Fruit fly (Drosophila melanogaster) Kc167 (cell line): ENCODE results near the gene Mct1.

ENCODE experiments used
- Myc ChIP-seq: fragments of >200 bp; optimal IDR thresholded peaks from 2 replicates; lab custom pipeline; 2017; ENCODE audit warnings: missing external identifiers
- Sin3A ChIP-seq: fragments of >200 bp; optimal IDR thresholded peaks from 2 replicates; lab custom pipeline; 2018; ENCODE audit warnings: missing external identifiers
- h ChIP-seq: fragments of >200 bp; optimal IDR thresholded peaks from 3 replicates; lab custom pipeline; 2018; ENCODE audit warnings: missing external identifiers
- insv ChIP-seq: fragments of >200 bp; optimal IDR thresholded peaks from 3 replicates; lab custom pipeline; 2018; ENCODE audit warnings: missing external identifiers
- psq ChIP-seq: fragments of >200 bp; optimal IDR thresholded peaks from 2 replicates; lab custom pipeline; 2017; ENCODE audit warnings: missing external identifiers
- ttk ChIP-seq: sonication (Bioruptor generic); optimal IDR thresholded peaks from 2 replicates; lab custom pipeline; 2017; ENCODE audit warnings: missing external identifiers

Gene Mct1

dm6 chrX:2188888-2189287 is at the start of gene Mct1:
TSS of gene Mct1 (plus strand) at chrX:2189188.
- no peak for TF ChIP-seq ttk (lab: Kevin White, UChicago)
- no peak for TF ChIP-seq Myc (lab: Kevin White, UChicago)
- TF ChIP-seq Sin3A (lab: Kevin White, UChicago), result no peak
- TF ChIP-seq h, result no peak
- TF ChIP-seq psq (lab: Kevin White, UChicago), result no peak
- TF ChIP-seq insv, result no peak

DNA sequence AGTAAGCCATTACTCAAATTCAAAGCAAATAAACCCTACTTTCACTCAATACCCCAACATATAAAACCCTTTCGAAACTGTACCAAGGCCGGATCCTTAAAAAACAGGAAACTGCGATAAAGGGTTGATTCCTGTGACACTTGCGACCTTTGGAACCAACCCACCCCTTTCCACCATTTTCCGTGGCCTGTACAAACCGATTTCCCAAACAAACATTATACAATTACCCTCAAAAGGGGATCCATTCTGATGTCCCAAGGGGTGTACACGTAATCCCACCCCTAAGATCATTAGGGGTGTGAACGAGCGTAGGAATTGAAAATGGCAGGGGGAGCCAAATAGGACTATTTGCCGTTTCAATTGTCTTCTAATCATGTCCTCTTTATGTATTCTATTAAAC is 49.4 kb upstream of the Mct1 start:
- TF ChIP-seq Sin3A (lab: Kevin White, UChicago), result no peak
- no peak for TF ChIP-seq ttk (lab: Kevin White, UChicago)
- no peak for TF ChIP-seq Myc (lab: Kevin White, UChicago)
- TF ChIP-seq insv, result no peak
- TF ChIP-seq psq (lab: Kevin White, UChicago), result no peak
- TF ChIP-seq h, result no peak

DNA sequence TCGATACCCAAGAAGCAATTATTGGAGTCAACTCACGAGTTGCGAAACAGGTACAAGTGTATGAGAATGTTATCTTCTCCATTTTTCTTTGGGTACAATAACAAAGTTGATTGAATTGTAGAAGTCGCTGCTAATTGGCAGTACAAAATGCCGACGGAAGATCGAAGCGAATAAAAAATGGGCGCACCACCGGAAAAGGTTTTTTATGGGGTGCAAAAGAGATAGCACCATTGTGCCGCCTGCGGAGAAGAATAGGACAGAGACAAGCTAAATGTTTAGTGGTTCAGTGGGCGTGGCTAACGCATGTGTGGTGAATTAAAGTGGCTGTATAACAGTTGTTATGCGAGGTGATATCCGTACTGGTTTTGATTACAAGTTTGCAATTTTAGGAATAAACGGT is 48.5 kb upstream of the Mct1 start:
- no peak for TF ChIP-seq insv
- no peak for TF ChIP-seq ttk (lab: Kevin White, UChicago)
- no peak for TF ChIP-seq psq (lab: Kevin White, UChicago)
- TF ChIP-seq h, result no peak
- no peak for TF ChIP-seq Sin3A (lab: Kevin White, UChicago)
- TF ChIP-seq Myc (lab: Kevin White, UChicago), result no peak

DNA sequence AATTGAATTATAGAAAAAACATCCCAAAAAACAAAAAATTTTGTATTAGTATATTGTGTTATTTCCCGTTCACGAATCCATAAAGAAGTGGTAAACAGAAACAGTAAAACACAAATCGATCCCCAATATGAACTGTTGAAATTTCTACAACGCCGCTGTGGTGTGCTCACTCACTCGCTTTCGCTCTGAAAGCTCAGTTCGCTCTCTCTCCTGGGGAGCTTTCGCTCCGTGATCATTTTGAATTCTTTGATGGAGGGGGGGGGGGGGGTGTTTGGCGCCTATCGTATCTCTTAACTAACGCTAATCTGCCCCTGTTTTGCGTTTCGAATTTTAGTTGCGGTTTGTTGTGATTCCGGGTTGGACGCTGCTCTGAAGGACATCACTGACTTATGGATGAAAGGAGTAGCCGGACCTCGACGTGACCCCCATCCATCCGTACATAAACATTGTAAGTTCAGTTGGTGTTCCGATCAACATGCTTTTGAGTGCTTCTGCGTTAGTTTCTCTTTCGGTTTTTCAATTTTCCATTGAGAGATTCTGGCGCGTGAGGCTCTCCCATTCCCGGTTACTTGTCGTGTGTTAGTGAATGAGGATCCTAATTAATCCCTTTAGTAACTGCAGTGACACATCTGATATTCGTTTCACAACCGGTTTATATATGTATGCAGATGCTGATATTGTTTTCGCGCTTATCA is 47.7 kb upstream of the Mct1 start, which contains the start of gene D2hgdh:
Gene D2hgdh, plus strand, starts transcription at position 331 of the 695 bp plus-strand sequence.
- no peak for TF ChIP-seq ttk (lab: Kevin White, UChicago)
- no peak for TF ChIP-seq Sin3A (lab: Kevin White, UChicago)
- TF ChIP-seq h, result no peak
- no peak for TF ChIP-seq insv
- no peak for TF ChIP-seq psq (lab: Kevin White, UChicago)
- TF ChIP-seq Myc (lab: Kevin White, UChicago), result no peak

dm6 chrX:2141854-2142216 is 47.2 kb upstream of the Mct1 start:
- TF ChIP-seq psq (lab: Kevin White, UChicago), result no peak
- TF ChIP-seq Sin3A (lab: Kevin White, UChicago), result no peak
- TF ChIP-seq insv, result no peak
- no peak for TF ChIP-seq ttk (lab: Kevin White, UChicago)
- no peak for TF ChIP-seq h
- TF ChIP-seq Myc (lab: Kevin White, UChicago), result no peak

DNA sequence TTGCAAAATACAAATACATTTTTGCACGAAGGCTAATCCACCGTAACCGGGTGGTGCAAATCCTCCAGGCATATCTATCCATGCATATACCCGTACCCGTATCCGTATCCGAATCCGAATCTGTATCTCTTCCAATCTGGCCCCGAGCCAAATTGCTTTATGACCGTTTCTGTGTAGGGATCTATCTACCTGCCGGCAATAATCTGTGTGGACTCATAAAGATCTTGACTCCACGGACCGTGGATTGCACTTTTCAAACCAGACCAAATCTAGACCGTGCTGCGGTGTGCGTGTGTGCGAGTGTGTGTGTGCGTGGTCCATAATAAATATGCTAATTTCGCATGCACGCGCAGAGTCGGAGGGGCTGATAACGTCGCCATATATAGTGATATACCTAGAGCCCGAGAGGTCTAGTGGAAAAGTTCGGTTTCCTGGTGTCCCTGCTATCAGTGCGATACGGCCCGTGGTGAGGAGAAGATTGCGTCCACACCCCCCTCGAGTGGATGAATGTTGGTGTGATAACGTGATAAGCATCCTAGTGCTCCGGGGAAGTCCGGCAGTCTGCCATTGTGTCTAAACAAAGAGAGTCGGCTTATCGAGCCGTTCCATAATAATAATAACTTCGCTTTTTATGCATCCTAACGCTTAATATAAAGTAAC is 46.6 kb upstream of the Mct1 start:
- TF ChIP-seq Sin3A (lab: Kevin White, UChicago) (no peak), insv (no peak), ttk (lab: Kevin White, UChicago) (no peak)

dm6 chrX:2142935-2143312 is 46.1 kb upstream of the Mct1 start:
- TF ChIP-seq insv, result no peak
- TF ChIP-seq Myc (lab: Kevin White, UChicago), result no peak
- TF ChIP-seq psq (lab: Kevin White, UChicago), result no peak
- no peak for TF ChIP-seq h

dm6 chrX:2145114-2145513 is 43.9 kb upstream of the Mct1 start, which contains the start of gene Pgd:
TSS of gene Pgd (plus strand) at chrX:2145136.
- no peak for TF ChIP-seq Myc (lab: Kevin White, UChicago)
- no peak for TF ChIP-seq ttk (lab: Kevin White, UChicago)
- no peak for TF ChIP-seq Sin3A (lab: Kevin White, UChicago)
- no peak for TF ChIP-seq psq (lab: Kevin White, UChicago)
- TF ChIP-seq insv, result no peak
- TF ChIP-seq h, result no peak

- TF ChIP-seq psq (lab: Kevin White, UChicago) (no peak), h (no peak), ttk (lab: Kevin White, UChicago) (no peak), Myc (lab: Kevin White, UChicago) (no peak), insv (no peak)
Measured at dm6 chrX:2145690-2146470, 43.1 kb upstream of the Mct1 start.

dm6 chrX:2146574-2146973 is 42.4 kb upstream of the Mct1 start:
- TF ChIP-seq psq (lab: Kevin White, UChicago), result no peak
- TF ChIP-seq Myc (lab: Kevin White, UChicago), result no peak
- TF ChIP-seq h, result no peak
- TF ChIP-seq Sin3A (lab: Kevin White, UChicago), result no peak
- TF ChIP-seq insv, result no peak
- no peak for TF ChIP-seq ttk (lab: Kevin White, UChicago)

DNA sequence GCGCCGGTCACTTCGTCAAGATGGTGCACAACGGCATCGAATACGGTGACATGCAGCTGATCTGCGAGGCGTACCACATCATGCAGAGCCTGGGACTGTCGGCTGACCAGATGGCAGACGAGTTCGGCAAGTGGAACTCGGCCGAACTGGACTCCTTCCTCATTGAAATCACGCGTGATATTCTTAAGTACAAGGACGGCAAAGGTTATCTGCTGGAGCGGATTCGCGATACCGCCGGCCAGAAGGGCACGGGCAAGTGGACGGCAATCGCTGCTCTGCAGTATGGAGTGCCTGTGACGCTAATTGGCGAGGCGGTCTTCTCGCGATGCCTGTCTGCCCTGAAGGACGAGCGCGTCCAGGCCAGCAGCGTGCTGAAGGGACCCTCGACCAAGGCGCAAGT is 41.5 kb upstream of the Mct1 start:
- no peak for TF ChIP-seq Sin3A (lab: Kevin White, UChicago)
- TF ChIP-seq h, result no peak
- TF ChIP-seq Myc (lab: Kevin White, UChicago), result no peak
- TF ChIP-seq psq (lab: Kevin White, UChicago), result no peak
- no peak for TF ChIP-seq insv
- TF ChIP-seq ttk (lab: Kevin White, UChicago), result no peak

DNA sequence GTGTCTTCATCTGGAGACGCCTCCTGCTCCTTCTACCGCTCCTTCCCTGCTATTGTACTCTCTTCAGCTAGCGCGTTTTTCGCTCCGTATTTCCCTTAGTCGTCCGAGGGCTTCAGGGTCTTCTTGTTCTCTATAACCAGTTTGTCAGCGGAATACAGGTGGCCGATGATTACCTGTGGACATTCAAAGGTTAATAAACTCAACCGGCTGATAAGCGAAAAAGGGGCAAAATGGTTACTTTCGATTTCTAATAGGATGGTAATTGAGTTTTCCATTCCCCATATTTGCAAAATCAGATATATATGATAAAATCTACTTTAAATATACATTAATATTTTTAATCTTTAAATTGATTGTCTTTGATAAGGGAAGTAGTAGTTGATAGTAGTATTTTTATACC is 40.3 kb upstream of the Mct1 start:
- TF ChIP-seq ttk (lab: Kevin White, UChicago), result no peak
- TF ChIP-seq h, result no peak
- TF ChIP-seq Sin3A (lab: Kevin White, UChicago), result no peak
- TF ChIP-seq insv, result no peak
- no peak for TF ChIP-seq psq (lab: Kevin White, UChicago)
- TF ChIP-seq Myc (lab: Kevin White, UChicago), result no peak
